Fruit fly (Drosophila melanogaster): ENCODE measurements around the gene CG1271.
A peak's percentile ranks its signal among the peaks of the same experiment; 100 is the strongest.

CG1271 gene

dm6 chr3L:3081146-3081872 is 29.0 kb downstream of the CG1271 start (continued):
- TF ChIP-seq Abd-B (GFP tag; optimal IDR thresholded peaks at IDR 0.05) = peak; percentile 96
- no peak for TF ChIP-seq lov (optimal IDR thresholded peaks at IDR 0.05)
- peak; percentile 97 for TF ChIP-seq lov (GFP tag; IDR thresholded peaks at IDR 0.05)
- TF ChIP-seq tx (GFP tag; optimal IDR thresholded peaks at IDR 0.05) = peak; percentile 96
- TF ChIP-seq run (tag; optimal IDR thresholded peaks at IDR 0.05) = peak; percentile 98
- peak; percentile 99 for TF ChIP-seq gem (tag; optimal IDR thresholded peaks at IDR 0.05)
- peak; percentile 93 for TF ChIP-seq maf-S (GFP tag; optimal IDR thresholded peaks at IDR 0.05)
- peak; percentile 98 for TF ChIP-seq CG6683 (GFP tag; optimal IDR thresholded peaks at IDR 0.05)
- TF ChIP-seq rib (GFP tag; IDR thresholded peaks at IDR 0.05) = peak; percentile 98
- TF ChIP-seq Side (GFP tag; optimal IDR thresholded peaks at IDR 0.05) = peak; percentile 96
- TF ChIP-seq gt (GFP tag; IDR thresholded peaks at IDR 0.05) = peak; percentile 94
- peak; percentile 90 for TF ChIP-seq Lim3 (GFP tag; IDR thresholded peaks at IDR 0.05)
- TF ChIP-seq CG10565 (GFP tag; optimal IDR thresholded peaks at IDR 0.05) = peak; percentile 91
- TF ChIP-seq ara (GFP tag; IDR thresholded peaks at IDR 0.05) = peak; percentile 98
- TF ChIP-seq CG3281 (GFP tag; optimal IDR thresholded peaks at IDR 0.05) = peak; percentile 99
- TF ChIP-seq MTF-1 (GFP tag; optimal IDR thresholded peaks at IDR 0.05; ENCODE audit: borderline replicate concordance) = peak; percentile 97
- peak; percentile 96 for TF ChIP-seq CG4282 (GFP tag; optimal IDR thresholded peaks at IDR 0.05)
- TF ChIP-seq D (optimal IDR thresholded peaks at IDR 0.05) = no peak
- TF ChIP-seq D (GFP tag; optimal IDR thresholded peaks at IDR 0.05) = peak; percentile 98
- peak; percentile 98 for TF ChIP-seq CG2199 (GFP tag; IDR thresholded peaks at IDR 0.05)
- TF ChIP-seq fru (optimal IDR thresholded peaks at IDR 0.05) = no peak
- TF ChIP-seq CG4424 (GFP tag; optimal IDR thresholded peaks at IDR 0.05) = peak; percentile 99
- peak; percentile 77 for TF ChIP-seq ash1 (GFP tag; optimal IDR thresholded peaks at IDR 0.05)
- TF ChIP-seq kah (GFP tag; optimal IDR thresholded peaks at IDR 0.05) = peak; percentile 96
- TF ChIP-seq BtbVII (GFP tag; optimal IDR thresholded peaks at IDR 0.05) = peak; percentile 99
- peak; percentile 99 for TF ChIP-seq Drgx (GFP tag; IDR thresholded peaks at IDR 0.05)
- TF ChIP-seq Spps (tag; optimal IDR thresholded peaks at IDR 0.05) = peak; percentile 98
- TF ChIP-seq slou (GFP tag; optimal IDR thresholded peaks at IDR 0.05) = peak; percentile 94
- peak; percentile 99 for TF ChIP-seq chm (GFP tag; IDR thresholded peaks at IDR 0.05)
- peak; percentile 92 for TF ChIP-seq CG8944 (GFP tag; optimal IDR thresholded peaks at IDR 0.05)
- TF ChIP-seq PHDP (tag; optimal IDR thresholded peaks at IDR 0.05) = peak; percentile 99
- peak; percentile 95 for TF ChIP-seq CG14710 (tag; optimal IDR thresholded peaks at IDR 0.05)
- TF ChIP-seq jing (GFP tag; optimal IDR thresholded peaks at IDR 0.05) = peak; percentile 96
- peak; percentile 44 for TF ChIP-seq zf30C (GFP tag; optimal IDR thresholded peaks at IDR 0.05)
- peak; percentile 97 for TF ChIP-seq wor (GFP tag; IDR thresholded peaks at IDR 0.05)
- peak; percentile 95 for TF ChIP-seq CG31388 (GFP tag; optimal IDR thresholded peaks at IDR 0.05)
- TF ChIP-seq CG2712 (tag; optimal IDR thresholded peaks at IDR 0.05) = peak; percentile 98
- peak; percentile 92 for TF ChIP-seq CG8281 (tag; optimal IDR thresholded peaks at IDR 0.05)
- TF ChIP-seq CG1647 (GFP tag; optimal IDR thresholded peaks at IDR 0.05) = peak; percentile 97
- peak; percentile 97 for TF ChIP-seq Taf1 (GFP tag; IDR thresholded peaks at IDR 0.05)
- TF ChIP-seq ap (GFP tag; IDR thresholded peaks at IDR 0.05) = peak; percentile 97
- peak; percentile 98 for TF ChIP-seq CG6654 (GFP tag; optimal IDR thresholded peaks at IDR 0.05)
- TF ChIP-seq trem (tag; optimal IDR thresholded peaks at IDR 0.05) = peak; percentile 96
- TF ChIP-seq CG8478 (optimal IDR thresholded peaks at IDR 0.05) = no peak
- TF ChIP-seq CG14667 (GFP tag; IDR thresholded peaks at IDR 0.05) = peak; percentile 97
- peak; percentile 87 for TF ChIP-seq aop (GFP tag; IDR thresholded peaks at IDR 0.05)
- peak; percentile 85 for TF ChIP-seq Myb (GFP tag; optimal IDR thresholded peaks at IDR 0.05)
- TF ChIP-seq CG12391 (tag; optimal IDR thresholded peaks at IDR 0.05) = peak; percentile 99
- peak; percentile 99 for TF ChIP-seq Fer3 (tag; optimal IDR thresholded peaks at IDR 0.05)
- TF ChIP-seq CG10274 (GFP tag; optimal IDR thresholded peaks at IDR 0.05) = peak; percentile 93
- TF ChIP-seq amos (GFP tag; IDR thresholded peaks at IDR 0.05; ENCODE audit: partially characterized antibody) = peak; percentile 58; the same call in 1 of the 2 replicates
